Worm (Caenorhabditis elegans) whole organism, L4/young adult: Measurements from ENCODE around the gene tbcb-1.

ENCODE experiments used
- W03F9.2 ChIP-seq: fragments of 150-350 bp; optimal IDR thresholded peaks from 2 replicates; lab custom pipeline; 2014; ENCODE audit warnings: missing biosample characterization, missing genetic modification characterization
- him-1 ChIP-seq: sonication (generic microtip); optimal IDR thresholded peaks from 2 replicates; lab custom pipeline; 2016; ENCODE audit warnings: missing genotype, missing genetic modification reagents, missing genetic modification characterization, missing compliant biosample characterization

- TF ChIP-seq him-1 (no peak), W03F9.2 (tag; lab: Kevin White, UChicago) (no peak)
Observed at ce11 chrV:13598370-13598769, 6.4 kb downstream of the tbcb-1 start.
